Fruit fly (Drosophila melanogaster): Measurements from ENCODE around the gene CG42578.

DNA sequence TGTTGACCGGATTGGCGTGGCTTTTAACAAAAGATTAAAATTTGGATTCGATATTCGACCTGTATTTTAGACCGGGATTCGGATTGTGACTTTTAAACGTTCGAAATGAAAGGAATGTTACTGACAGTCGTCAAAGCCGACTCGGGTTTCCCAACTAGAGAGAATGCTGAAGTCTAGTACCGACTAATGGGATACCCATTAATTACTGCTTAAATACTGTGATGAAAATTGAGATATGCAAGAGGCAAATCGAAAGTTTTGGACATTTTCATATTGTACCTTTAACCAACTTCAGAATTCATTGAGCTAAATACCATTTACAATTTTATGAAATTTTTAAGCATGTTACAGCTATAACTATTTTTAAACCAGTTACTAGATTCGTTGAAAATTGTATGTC is 32.1 kb upstream of the CG42578 start, which contains the start of gene CG15458:
- no peak for TF ChIP-seq ttk (optimal IDR thresholded peaks at IDR 0.05)
- TF ChIP-seq Sin3A (optimal IDR thresholded peaks at IDR 0.05): no peak
- TF ChIP-seq h (optimal IDR thresholded peaks at IDR 0.05): no peak
- no peak for TF ChIP-seq insv (optimal IDR thresholded peaks at IDR 0.05)
- no peak for TF ChIP-seq psq (optimal IDR thresholded peaks at IDR 0.05)

Measured in Kc167 (cell line).